Fruit fly (Drosophila melanogaster) whole organism, embryonic: ENCODE data around the gene Acp63F.

Experiments
- CG10462 ChIP-seq: fragments of 200-800 bp; sonication (Bioruptor generic); optimal IDR thresholded peaks from 2 replicates; lab custom pipeline; 2016; ENCODE audit warnings: missing biosample characterization, missing genetic modification characterization
- CG4617 ChIP-seq: fragments of 200-800 bp; sonication (Bioruptor generic); optimal IDR thresholded peaks from 3 replicates; lab custom pipeline; 2016; ENCODE audit warnings: missing biosample characterization, missing genetic modification characterization, borderline replicate concordance
- sna ChIP-seq: fragments of 200-800 bp; sonication (Bioruptor generic); IDR thresholded peaks from 2 replicates; pipeline ENCODE4 v1.3.6; 2022; ENCODE audit warnings: missing biosample characterization, missing genetic modification characterization; ENCODE audit not compliant: partially characterized antibody
- tx ChIP-seq: fragments of 200-800 bp; sonication (Bioruptor generic); optimal IDR thresholded peaks from 2 replicates; lab custom pipeline; 2016; ENCODE audit warnings: missing biosample characterization, missing genetic modification characterization

dm6 chr3L:3778463-3778862 lies 37.7 kb downstream of the Acp63F start:
- TF ChIP-seq sna (GFP tag; lab: Robert Waterston, UW) (no peak), CG4617 (GFP tag; lab: Kevin White, UChicago) (no peak), CG10462 (no peak), tx (GFP tag; lab: Kevin White, UChicago) (no peak)
